Worm (Caenorhabditis elegans): ENCODE measurements around the gene srv-10.

ce11 chrV:13410688-13411087 is 13.0 kb upstream of the srv-10 start, which contains the start of gene F53F1.4:
- TF ChIP-seq mdl-1 (tag; optimal IDR thresholded peaks at IDR 0.05) (no peak), snpc-4 (tag; optimal IDR thresholded peaks at IDR 0.05) (no peak), ztf-4 (tag; optimal IDR thresholded peaks at IDR 0.05) (no peak), nhr-12 (tag; optimal IDR thresholded peaks at IDR 0.05) (no peak), unc-62 (GFP tag; optimal IDR thresholded peaks at IDR 0.05) (no peak), zag-1 (tag; optimal IDR thresholded peaks at IDR 0.05) (no peak), nhr-76 (tag; optimal IDR thresholded peaks at IDR 0.05) (no peak), nhr-28 (tag; optimal IDR thresholded peaks at IDR 0.05) (no peak), nhr-77 (tag; optimal IDR thresholded peaks at IDR 0.05) (no peak)

Measured in whole organism, L3 larva.